Worm (Caenorhabditis elegans) whole organism, early embryonic: ENCODE data around the gene Y113G7A.22.

Experiments used
- B0310.2 ChIP-seq: sonication (generic microtip); optimal IDR thresholded peaks from 2 replicates; lab custom pipeline; 2016; ENCODE audit warnings: mild to moderate bottlenecking, missing genetic modification characterization, missing compliant biosample characterization
- F13C5.2 ChIP-seq: sonication (generic microtip); optimal IDR thresholded peaks from 2 replicates; lab custom pipeline; 2017; ENCODE audit warnings: mild to moderate bottlenecking, missing genetic modification characterization, inconsistent platforms, missing compliant biosample characterization
- aly-1 ChIP-seq: sonication (generic microtip); optimal IDR thresholded peaks from 2 replicates; lab custom pipeline; 2016; ENCODE audit warnings: missing genetic modification characterization, missing compliant biosample characterization
- ama-1 ChIP-seq: fragments of 150-350 bp; optimal IDR thresholded peaks from 2 replicates; lab custom pipeline; 2014
- ceh-13 ChIP-seq: fragments of 200-800 bp; sonication (Bioruptor generic); optimal IDR thresholded peaks from 2 replicates; lab custom pipeline; 2018; ENCODE audit warnings: mild to moderate bottlenecking, missing genetic modification characterization, missing compliant biosample characterization
- ceh-36 ChIP-seq: sonication (generic microtip); optimal IDR thresholded peaks from 2 replicates; lab custom pipeline; 2016; ENCODE audit warnings: missing genetic modification characterization, inconsistent platforms, missing compliant biosample characterization
- ets-7 ChIP-seq: sonication (generic microtip); optimal IDR thresholded peaks from 2 replicates; lab custom pipeline; 2016; ENCODE audit warnings: missing genotype, missing genetic modification characterization, missing compliant biosample characterization
- flt-1 ChIP-seq: fragments of 200-800 bp; sonication (Bioruptor generic); IDR thresholded peaks from 2 replicates; pipeline ENCODE4 v1.3.6; 2022; ENCODE audit warnings: missing genetic modification characterization, missing compliant biosample characterization
- hmbx-1 ChIP-seq: sonication (generic microtip); optimal IDR thresholded peaks from 2 replicates; lab custom pipeline; 2016; ENCODE audit warnings: mild to moderate bottlenecking, missing genetic modification characterization, missing compliant biosample characterization
- hmg-4 ChIP-seq: fragments of 200-800 bp; sonication (Bioruptor generic); optimal IDR thresholded peaks from 2 replicates; lab custom pipeline; 2018; ENCODE audit warnings: mild to moderate bottlenecking, missing genetic modification characterization, missing compliant biosample characterization
- hnd-1 ChIP-seq: sonication (generic microtip); optimal IDR thresholded peaks from 2 replicates; lab custom pipeline; 2016; ENCODE audit warnings: missing genetic modification characterization, missing compliant biosample characterization
- pes-1 ChIP-seq: fragments of 200-800 bp; sonication (Bioruptor generic); IDR thresholded peaks from 2 replicates; pipeline ENCODE4 v1.3.6; 2022; ENCODE audit warnings: missing genetic modification reagents, missing genetic modification characterization, missing compliant biosample characterization
- scrt-1 ChIP-seq: fragments of 200-800 bp; sonication (Bioruptor generic); IDR thresholded peaks from 2 replicates; pipeline ENCODE4 v1.3.6; 2022; ENCODE audit warnings: missing genetic modification characterization, missing compliant biosample characterization
- sea-1 ChIP-seq: fragments of 200-800 bp; sonication (Bioruptor generic); conservative IDR thresholded peaks from 2 replicates; pipeline ENCODE4 v1.3.6; 2022; ENCODE audit warnings: missing genetic modification characterization, missing compliant biosample characterization
- tbx-11 ChIP-seq: fragments of 200-800 bp; sonication (Bioruptor generic); IDR thresholded peaks from 2 replicates; pipeline ENCODE4 v1.3.6; 2022; ENCODE audit warnings: missing genetic modification characterization, missing compliant biosample characterization
- tbx-37 ChIP-seq: fragments of 200-800 bp; sonication (Bioruptor generic); conservative IDR thresholded peaks from 2 replicates; pipeline ENCODE4 v1.3.6; 2022; ENCODE audit warnings: missing genetic modification reagents, missing genetic modification characterization, missing compliant biosample characterization
- tra-4 ChIP-seq: sonication (generic microtip); optimal IDR thresholded peaks from 2 replicates; lab custom pipeline; 2017; ENCODE audit warnings: missing genetic modification characterization, missing compliant biosample characterization

Y113G7A.22 gene

ce11 chrV:20138407-20139044, 3.4 kb upstream of the Y113G7A.22 start, which contains the start of gene Y113G7A.14:
TSS of gene Y113G7A.14 (minus strand) at chrV:20138457.
- TF ChIP-seq tbx-37 (GFP tag; lab: Robert Waterston, UW), result no peak
- no peak for TF ChIP-seq F13C5.2 (tag; lab: Kevin White, UChicago)
- no peak for TF ChIP-seq aly-1 (tag; lab: Kevin White, UChicago)
- no peak for TF ChIP-seq ets-7 (tag; lab: Kevin White, UChicago)

- TF ChIP-seq hmg-4 (GFP tag; lab: Kevin White, UChicago) (no peak), tra-4 (tag; lab: Kevin White, UChicago) (no peak), scrt-1 (GFP tag; lab: Robert Waterston, UW) (no peak)
These were observed 350 bp downstream of the Y113G7A.22 start for ce11 chrV:20134797-20135196.

- TF ChIP-seq tbx-37 (GFP tag; lab: Robert Waterston, UW) (no peak), ceh-13 (GFP tag; lab: Kevin White, UChicago) (no peak), aly-1 (tag; lab: Kevin White, UChicago) (no peak), tbx-11 (GFP tag; lab: Robert Waterston, UW) (no peak), hmg-4 (GFP tag; lab: Kevin White, UChicago) (no peak), ama-1 (lab: Kevin White, UChicago) (no peak), pes-1 (GFP tag; lab: Robert Waterston, UW) (no peak), flt-1 (no peak), hmbx-1 (tag; lab: Kevin White, UChicago) (no peak), ceh-36 (no peak), sea-1 (GFP tag; lab: Robert Waterston, UW) (no peak), F13C5.2 (tag; lab: Kevin White, UChicago) (no peak), scrt-1 (GFP tag; lab: Robert Waterston, UW) (no peak), ets-7 (tag; lab: Kevin White, UChicago) (no peak), B0310.2 (tag; lab: Kevin White, UChicago) (no peak)
These were observed 2.0 kb downstream of the Y113G7A.22 start, which contains the start of gene ssu-1 for ce11 chrV:20133163-20133562. TSS of gene ssu-1 (minus strand) at chrV:20133263.

ce11 chrV:20127543-20127942, 7.6 kb downstream of the Y113G7A.22 start:
- TF ChIP-seq hmg-4 (GFP tag; lab: Kevin White, UChicago) (no peak), pes-1 (GFP tag; lab: Robert Waterston, UW) (peak; percentile 37; the same call in 1 of the 2 replicates)

ce11 chrV:20126637-20127036, 8.5 kb downstream of the Y113G7A.22 start:
- TF ChIP-seq ets-7 (tag; lab: Kevin White, UChicago), result no peak
- TF ChIP-seq hnd-1 (tag; lab: Kevin White, UChicago), result no peak
- TF ChIP-seq flt-1, result no peak
- TF ChIP-seq aly-1 (tag; lab: Kevin White, UChicago), result no peak

ce11 chrV:20125137-20125536, 10.0 kb downstream of the Y113G7A.22 start:
- TF ChIP-seq ceh-13 (GFP tag; lab: Kevin White, UChicago) (no peak), hnd-1 (tag; lab: Kevin White, UChicago) (no peak), hmg-4 (GFP tag; lab: Kevin White, UChicago) (no peak), tra-4 (tag; lab: Kevin White, UChicago) (no peak)

ce11 chrV:20124393-20124792, 10.8 kb downstream of the Y113G7A.22 start:
- no peak for TF ChIP-seq ama-1 (lab: Kevin White, UChicago)
- no peak for TF ChIP-seq F13C5.2 (tag; lab: Kevin White, UChicago)
- TF ChIP-seq hmbx-1 (tag; lab: Kevin White, UChicago), result no peak
- TF ChIP-seq aly-1 (tag; lab: Kevin White, UChicago), result no peak
- TF ChIP-seq ceh-13 (GFP tag; lab: Kevin White, UChicago), result no peak

ce11 chrV:20123616-20124015, 11.5 kb downstream of the Y113G7A.22 start:
- no peak for TF ChIP-seq hmbx-1 (tag; lab: Kevin White, UChicago)
- no peak for TF ChIP-seq scrt-1 (GFP tag; lab: Robert Waterston, UW)
- TF ChIP-seq ceh-36, result no peak
- no peak for TF ChIP-seq F13C5.2 (tag; lab: Kevin White, UChicago)
- no peak for TF ChIP-seq ama-1 (lab: Kevin White, UChicago)
- no peak for TF ChIP-seq tbx-11 (GFP tag; lab: Robert Waterston, UW)
- no peak for TF ChIP-seq tbx-37 (GFP tag; lab: Robert Waterston, UW)
- no peak for TF ChIP-seq pes-1 (GFP tag; lab: Robert Waterston, UW)

ce11 chrV:20123010-20123409, 12.1 kb downstream of the Y113G7A.22 start:
- TF ChIP-seq F13C5.2 (tag; lab: Kevin White, UChicago), result no peak
- no peak for TF ChIP-seq hnd-1 (tag; lab: Kevin White, UChicago)
- TF ChIP-seq flt-1, result no peak
- TF ChIP-seq hmg-4 (GFP tag; lab: Kevin White, UChicago), result no peak
- no peak for TF ChIP-seq tra-4 (tag; lab: Kevin White, UChicago)
- TF ChIP-seq aly-1 (tag; lab: Kevin White, UChicago), result no peak
- no peak for TF ChIP-seq tbx-11 (GFP tag; lab: Robert Waterston, UW)
